Worm (Caenorhabditis elegans): ENCODE measurements around the gene asb-1.
A peak's percentile ranks its signal among the peaks of the same experiment; 100 is the strongest.

Gene asb-1

DNA sequence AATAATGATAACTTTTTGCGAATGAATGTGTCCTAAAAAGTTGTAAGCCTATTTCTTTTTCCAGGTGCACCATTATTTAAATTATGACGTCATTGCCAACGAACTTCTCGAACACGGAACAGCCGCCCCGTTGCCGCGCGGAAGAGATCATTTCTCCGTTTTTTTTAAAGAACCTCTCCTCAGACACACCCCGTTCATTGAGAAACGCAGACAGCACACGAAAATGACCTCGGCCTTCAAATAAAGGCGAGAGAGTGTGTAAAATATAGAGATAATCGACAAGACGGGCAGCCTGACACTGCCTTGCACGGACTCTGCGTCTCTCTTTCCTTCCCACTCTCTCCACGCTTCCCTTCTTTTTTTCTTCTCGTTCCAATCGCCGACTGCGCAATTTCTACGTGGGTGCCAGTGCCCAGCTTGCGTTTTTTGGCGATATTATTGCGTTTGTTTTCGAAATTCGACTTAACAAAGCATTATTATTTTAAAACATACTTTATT lies 35.2 kb downstream of the asb-1 start (continued):
- TF ChIP-seq ceh-2 (tag; optimal IDR thresholded peaks at IDR 0.05) (no peak), ceh-22 (tag; optimal IDR thresholded peaks at IDR 0.05) (no peak), unc-3 (GFP tag; conservative IDR thresholded peaks at IDR 0.05) (no peak), unc-3 (tag; optimal IDR thresholded peaks at IDR 0.05) (no peak), T23F11.4 (GFP tag; optimal IDR thresholded peaks at IDR 0.05) (no peak), pax-1 (tag; optimal IDR thresholded peaks at IDR 0.05) (peak; percentile 23), hlh-6 (tag; optimal IDR thresholded peaks at IDR 0.05) (no peak), ceh-9 (tag; optimal IDR thresholded peaks at IDR 0.05) (no peak), ztf-16 (tag; optimal IDR thresholded peaks at IDR 0.05) (no peak), dve-1 (tag; optimal IDR thresholded peaks at IDR 0.05) (no peak), eyg-1 (tag; optimal IDR thresholded peaks at IDR 0.05) (no peak), nhr-232 (tag; optimal IDR thresholded peaks at IDR 0.05) (no peak), ceh-30 (tag; optimal IDR thresholded peaks at IDR 0.05) (no peak), ceh-34 (tag; optimal IDR thresholded peaks at IDR 0.05) (peak; percentile 64), ceh-19 (GFP tag; optimal IDR thresholded peaks at IDR 0.05) (no peak), pag-3 (tag; optimal IDR thresholded peaks at IDR 0.05; ENCODE audit: borderline replicate concordance) (no peak), ceh-45 (GFP tag; IDR thresholded peaks at IDR 0.05) (no peak), ceh-18 (tag; optimal IDR thresholded peaks at IDR 0.05) (no peak)

DNA sequence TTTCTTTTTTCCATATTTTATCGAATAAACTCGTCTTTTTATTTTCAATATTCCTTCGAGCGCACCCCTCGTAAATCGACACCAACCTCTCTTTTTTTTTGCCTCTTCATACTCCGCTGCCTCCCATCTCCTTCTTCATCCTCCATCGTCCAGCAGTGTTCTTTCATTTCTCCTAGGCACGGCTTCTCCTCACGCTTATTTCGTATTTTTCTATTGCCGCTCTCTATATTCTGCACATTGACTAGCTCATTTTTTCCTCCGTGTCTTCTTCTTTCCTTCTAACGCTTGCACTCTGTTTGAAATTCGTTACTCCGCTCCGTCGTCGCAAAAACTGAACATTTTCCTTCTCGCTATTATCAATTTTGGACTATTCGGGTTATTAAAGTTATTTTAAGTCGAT lies 40.3 kb downstream of the asb-1 start:
- TF ChIP-seq hlh-8 (tag; optimal IDR thresholded peaks at IDR 0.05) (no peak), npax-4 (tag; optimal IDR thresholded peaks at IDR 0.05) (no peak), unc-42 (tag; optimal IDR thresholded peaks at IDR 0.05) (peak; percentile 33), ceh-22 (tag; optimal IDR thresholded peaks at IDR 0.05) (no peak), sox-4 (tag; optimal IDR thresholded peaks at IDR 0.05) (no peak), F13H6.1 (tag; optimal IDR thresholded peaks at IDR 0.05) (no peak)

DNA sequence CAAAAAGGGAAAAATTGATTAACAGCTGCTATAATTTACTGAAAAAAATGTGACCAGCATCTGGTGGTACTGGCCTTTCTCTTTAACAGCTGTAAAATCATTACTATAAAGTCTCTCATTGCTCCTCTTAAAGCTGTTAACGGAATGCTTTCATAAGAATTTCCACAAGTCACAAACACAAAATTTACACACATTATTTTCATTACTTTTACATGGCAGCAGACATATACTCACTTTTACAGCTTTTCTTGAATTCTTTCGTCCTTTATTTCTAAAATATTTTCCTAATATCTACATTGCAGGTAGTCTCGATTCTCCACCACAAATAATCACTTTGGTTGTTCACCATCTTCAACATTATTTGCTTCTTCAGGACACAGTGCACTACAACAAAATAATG lies 42.3 kb downstream of the asb-1 start, which contains the start of gene imph-1:
TSS of gene imph-1 (plus strand) at position 301 of the 400 bp plus-strand sequence.
- no peak for TF ChIP-seq madf-2 (tag; optimal IDR thresholded peaks at IDR 0.05)

DNA sequence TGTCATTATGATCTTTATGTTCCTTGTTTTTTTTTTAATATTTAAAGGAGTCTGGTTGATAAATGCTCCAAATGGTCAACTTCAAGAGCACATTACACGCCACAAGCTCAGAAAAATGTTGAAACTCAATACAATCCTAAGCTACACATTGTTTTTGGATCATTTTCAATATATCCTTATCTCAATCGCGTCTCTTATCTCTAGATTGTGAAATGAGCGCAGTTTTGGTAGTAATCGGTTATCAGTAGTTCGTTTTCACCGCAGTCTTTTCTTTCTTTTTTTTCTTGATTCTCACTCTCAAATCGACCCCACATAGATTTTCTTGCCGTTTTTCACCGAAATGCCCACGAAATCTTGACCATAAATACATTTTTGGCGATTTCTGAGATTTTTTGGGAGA lies 42.7 kb downstream of the asb-1 start:
- TF ChIP-seq sdc-2 (tag; optimal IDR thresholded peaks at IDR 0.05) (no peak), hlh-30 (tag; optimal IDR thresholded peaks at IDR 0.05; ENCODE audit: insufficient read depth) (no peak), sox-2 (GFP tag; IDR thresholded peaks at IDR 0.05) (no peak), K09A11.1 (tag; optimal IDR thresholded peaks at IDR 0.05; ENCODE audit: insufficient read depth) (no peak), unc-42 (tag; optimal IDR thresholded peaks at IDR 0.05) (no peak), elt-2 (tag; optimal IDR thresholded peaks at IDR 0.05) (peak; percentile 55), ceh-2 (tag; optimal IDR thresholded peaks at IDR 0.05) (no peak)

DNA sequence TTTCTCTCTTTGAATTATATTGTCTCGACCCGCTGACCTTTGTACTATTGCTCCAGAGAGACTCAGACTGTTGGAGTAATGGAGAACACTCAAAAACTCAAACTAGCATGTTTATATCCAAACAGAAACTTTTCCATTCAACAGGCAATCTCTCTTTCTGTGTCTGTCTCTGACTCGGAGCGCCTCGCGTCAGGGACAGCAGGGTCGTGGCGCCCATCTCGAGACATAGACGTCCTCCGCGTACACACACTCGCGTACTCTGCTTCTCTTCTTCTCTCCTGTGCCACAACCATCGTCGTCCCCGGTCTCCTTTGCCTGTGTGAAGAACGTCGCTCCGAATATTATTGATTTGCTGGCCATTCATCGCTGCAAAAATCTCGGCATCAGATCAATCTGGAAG lies 43.7 kb downstream of the asb-1 start:
- peak; percentile 34 for TF ChIP-seq ceh-18 (tag; optimal IDR thresholded peaks at IDR 0.05)
- peak; percentile 25 for TF ChIP-seq ceh-2 (tag; optimal IDR thresholded peaks at IDR 0.05)
- no peak for TF ChIP-seq pros-1 (tag; optimal IDR thresholded peaks at IDR 0.05)
- TF ChIP-seq hlh-6 (tag; optimal IDR thresholded peaks at IDR 0.05), result no peak

DNA sequence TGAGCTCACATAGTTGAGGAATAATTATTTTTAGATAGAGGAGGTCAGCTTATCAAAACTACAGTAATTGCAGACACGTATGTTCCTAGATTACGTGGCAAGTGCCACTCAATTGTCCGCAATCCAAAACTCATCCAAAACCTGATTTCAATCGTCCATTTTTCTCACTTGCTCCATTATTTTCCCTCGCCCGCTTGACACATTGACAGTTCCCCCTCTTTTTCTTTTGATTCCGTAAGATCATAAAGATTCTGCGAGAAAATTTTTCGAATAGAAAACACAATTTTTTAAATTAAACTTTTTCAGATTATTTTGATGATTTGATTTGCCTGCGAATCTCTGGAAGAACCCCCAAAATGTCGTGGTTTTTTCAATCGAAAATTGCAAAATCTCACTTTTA lies 46.9 kb downstream of the asb-1 start, which contains the start of gene M88.4:
TSS of gene M88.4 (plus strand) at position 301 of the 400 bp plus-strand sequence.
- TF ChIP-seq ttx-3 (tag; optimal IDR thresholded peaks at IDR 0.05) (no peak), mec-3 (tag; optimal IDR thresholded peaks at IDR 0.05; ENCODE audit: borderline replicate concordance) (no peak), ceh-9 (tag; optimal IDR thresholded peaks at IDR 0.05) (no peak), K02D7.2 (tag; optimal IDR thresholded peaks at IDR 0.05) (no peak), Y22D7AL.16 (tag; optimal IDR thresholded peaks at IDR 0.05) (no peak), hlh-6 (tag; optimal IDR thresholded peaks at IDR 0.05) (no peak), ceh-6 (GFP tag; optimal IDR thresholded peaks at IDR 0.05) (no peak), npax-4 (tag; optimal IDR thresholded peaks at IDR 0.05) (no peak), ceh-31 (tag; optimal IDR thresholded peaks at IDR 0.05) (no peak), pax-1 (tag; optimal IDR thresholded peaks at IDR 0.05) (no peak), nhr-11 (tag; optimal IDR thresholded peaks at IDR 0.05) (no peak), elt-4 (tag; optimal IDR thresholded peaks at IDR 0.05) (no peak), C08G9.2 (tag; optimal IDR thresholded peaks at IDR 0.05) (no peak), hlh-8 (tag; optimal IDR thresholded peaks at IDR 0.05) (no peak), pqm-1 (tag; optimal IDR thresholded peaks at IDR 0.05) (no peak), elt-2 (tag; optimal IDR thresholded peaks at IDR 0.05) (no peak), nhr-232 (tag; optimal IDR thresholded peaks at IDR 0.05) (no peak), fkh-10 (GFP tag; optimal IDR thresholded peaks at IDR 0.05) (no peak), ceh-24 (tag; optimal IDR thresholded peaks at IDR 0.05) (no peak)

Measured in whole organism, late embryonic.